Worm (Caenorhabditis elegans): ENCODE data around the gene mac-1.
A peak's percentile ranks its signal among the peaks of the same experiment; 100 is the strongest.

mac-1 gene

ce11 chrII:13299166-13299805, 21.4 kb downstream of the mac-1 start (continued):
- TF ChIP-seq Y5F2A.4 (GFP tag; optimal IDR thresholded peaks at IDR 0.05) (no peak), pqm-1 (tag; optimal IDR thresholded peaks at IDR 0.05) (peak; percentile 87), daf-19 (GFP tag; conservative IDR thresholded peaks at IDR 0.05) (no peak), mes-2 (tag; optimal IDR thresholded peaks at IDR 0.05; ENCODE audit: poor library complexity, severe bottlenecking) (peak; percentile 53), ama-1 (optimal IDR thresholded peaks at IDR 0.05) (no peak), F49E8.2 (tag; optimal IDR thresholded peaks at IDR 0.05; ENCODE audit: borderline replicate concordance) (no peak), daf-16 (GFP tag; optimal IDR thresholded peaks at IDR 0.05) (no peak), daf-16 (tag; optimal IDR thresholded peaks at IDR 0.05) (peak; percentile 77)

- TF ChIP-seq ceh-32 (tag; optimal IDR thresholded peaks at IDR 0.05; ENCODE audit: poor library complexity) (no peak), dve-1 (tag; optimal IDR thresholded peaks at IDR 0.05; ENCODE audit: insufficient read depth) (peak; percentile 94), dmd-8 (GFP tag; IDR thresholded peaks at IDR 0.05) (no peak), lin-38 (GFP tag; IDR thresholded peaks at IDR 0.05) (no peak), ctbp-1 (GFP tag; IDR thresholded peaks at IDR 0.05) (no peak), daf-16 (GFP tag; optimal IDR thresholded peaks at IDR 0.05) (peak in 1 of 2 experiments; percentile 84), daf-16 (tag; optimal IDR thresholded peaks at IDR 0.05) (peak; percentile 85), arid-1 (GFP tag; conservative IDR thresholded peaks at IDR 0.05) (no peak), F37D6.2 (tag; optimal IDR thresholded peaks at IDR 0.05) (no peak), F44E2.7 (GFP tag; IDR thresholded peaks at IDR 0.05) (no peak), lin-29 (GFP tag; IDR thresholded peaks at IDR 0.05) (no peak), unc-62 (GFP tag; optimal IDR thresholded peaks at IDR 0.05 in 1 of 2) (no peak), unc-62 (tag; optimal IDR thresholded peaks at IDR 0.05) (no peak), lim-7 (GFP tag; IDR thresholded peaks at IDR 0.05) (no peak), mdl-1 (tag; optimal IDR thresholded peaks at IDR 0.05) (peak; percentile 79), snpc-4 (tag; optimal IDR thresholded peaks at IDR 0.05) (peak; percentile 36), hif-1 (tag; optimal IDR thresholded peaks at IDR 0.05) (no peak), ceh-44 (GFP tag; IDR thresholded peaks at IDR 0.05) (no peak), nhr-102 (tag; optimal IDR thresholded peaks at IDR 0.05) (peak; percentile 70), nhr-237 (tag; optimal IDR thresholded peaks at IDR 0.05) (no peak), mes-2 (tag; optimal IDR thresholded peaks at IDR 0.05; ENCODE audit: poor library complexity, severe bottlenecking) (peak; percentile 50), php-3 (GFP tag; IDR thresholded peaks at IDR 0.05) (peak; percentile 36; the same call in 1 of the 2 replicates), ceh-20 (GFP tag; IDR thresholded peaks at IDR 0.05) (no peak), zfp-3 (GFP tag; conservative IDR thresholded peaks at IDR 0.05) (no peak), lir-3 (tag; optimal IDR thresholded peaks at IDR 0.05) (no peak), daf-12 (tag; optimal IDR thresholded peaks at IDR 0.05) (no peak), mxl-3 (GFP tag; optimal IDR thresholded peaks at IDR 0.05) (peak; percentile 43), ztf-11 (tag; optimal IDR thresholded peaks at IDR 0.05) (no peak), T20F7.1 (GFP tag; optimal IDR thresholded peaks at IDR 0.05) (peak; percentile 20), T26A8.4 (GFP tag; IDR thresholded peaks at IDR 0.05) (no peak), ZK337.2 (GFP tag; IDR thresholded peaks at IDR 0.05) (no peak), nhr-42 (GFP tag; IDR thresholded peaks at IDR 0.05) (no peak), rbr-2 (tag; optimal IDR thresholded peaks at IDR 0.05) (no peak), hlh-30 (tag; optimal IDR thresholded peaks at IDR 0.05; ENCODE audit: insufficient read depth) (peak; percentile 82), saeg-2 (GFP tag; IDR thresholded peaks at IDR 0.05) (no peak), daf-19 (GFP tag; conservative IDR thresholded peaks at IDR 0.05) (no peak), lin-39 (tag; optimal IDR thresholded peaks at IDR 0.05) (no peak), dmd-9 (GFP tag; IDR thresholded peaks at IDR 0.05) (no peak), snpc-1.2 (GFP tag; IDR thresholded peaks at IDR 0.05) (no peak), egl-43 (GFP tag; IDR thresholded peaks at IDR 0.05) (no peak), pqm-1 (tag; optimal IDR thresholded peaks at IDR 0.05) (peak; percentile 61), sdz-12 (GFP tag; optimal IDR thresholded peaks at IDR 0.05) (no peak), hmg-1.1 (GFP tag; IDR thresholded peaks at IDR 0.05) (no peak), aha-1 (tag) (no peak), Y5F2A.4 (GFP tag; optimal IDR thresholded peaks at IDR 0.05) (no peak), R02D3.7 (tag; optimal IDR thresholded peaks at IDR 0.05) (no peak)
These were observed 22.2 kb downstream of the mac-1 start for ce11 chrII:13298534-13298933.
